Fruit fly (Drosophila melanogaster): ENCODE measurements around the gene NHP2.

The NHP2 gene

DNA sequence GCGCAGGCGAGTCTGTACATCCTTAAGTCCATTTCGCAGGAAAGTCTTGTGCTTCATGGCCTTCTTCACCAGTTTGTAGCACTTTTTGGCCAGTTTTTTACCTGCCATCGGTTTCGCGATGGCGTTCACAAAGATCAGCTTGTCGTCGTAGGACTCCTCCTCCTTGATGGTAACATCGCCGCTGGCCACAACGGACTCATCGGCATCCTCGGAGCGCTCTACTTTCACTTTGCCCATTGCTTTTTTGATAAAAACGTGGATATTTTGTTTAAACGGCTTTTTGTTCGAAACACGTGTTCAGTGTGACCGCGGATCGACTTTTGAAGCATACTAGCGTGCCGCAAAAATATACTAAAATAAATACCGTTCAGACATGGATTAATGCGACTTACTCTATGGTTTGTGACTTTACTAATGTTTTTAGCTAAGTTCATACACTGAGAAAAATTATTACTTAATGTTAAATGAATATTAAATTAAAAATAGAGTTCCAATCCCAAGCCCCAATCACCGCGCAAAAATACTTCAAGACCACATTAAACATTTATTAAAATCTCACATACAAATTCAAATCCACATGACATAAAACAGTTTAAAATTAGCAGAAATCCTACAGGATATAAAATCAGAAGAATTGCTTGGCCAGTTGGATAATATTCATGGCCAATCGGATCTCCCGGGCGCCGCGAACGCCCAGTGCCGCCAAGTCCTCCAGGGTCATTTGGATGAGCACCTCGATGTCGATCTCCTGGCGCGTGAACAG, at the start of gene NHP2:
TSS of gene NHP2 (minus strand) at position 315 of the 763 bp plus-strand sequence.
- peak; percentile 79 for TF ChIP-seq chm (GFP tag; IDR thresholded peaks at IDR 0.05)
- no peak for TF ChIP-seq CG16813 (GFP tag; IDR thresholded peaks at IDR 0.05; ENCODE audit: partially characterized antibody)
- peak; percentile 79 for TF ChIP-seq tgo (GFP tag; IDR thresholded peaks at IDR 0.05)
- peak; percentile 89 for TF ChIP-seq Lhr (GFP tag; optimal IDR thresholded peaks at IDR 0.05)
- TF ChIP-seq Bdp1 (GFP tag; optimal IDR thresholded peaks at IDR 0.05) = peak; percentile 53
- TF ChIP-seq B-H1 (GFP tag; IDR thresholded peaks at IDR 0.05) = peak; percentile 72
- TF ChIP-seq Doc2 (GFP tag; IDR thresholded peaks at IDR 0.05) = no peak
- TF ChIP-seq oc (tag; optimal IDR thresholded peaks at IDR 0.05) = no peak
- peak; percentile 76; the same call in 1 of the 2 replicates for TF ChIP-seq wdn (GFP tag; IDR thresholded peaks at IDR 0.05)
- TF ChIP-seq tx (GFP tag; optimal IDR thresholded peaks at IDR 0.05) = peak; percentile 16
- no peak for TF ChIP-seq HmgD (GFP tag; optimal IDR thresholded peaks at IDR 0.05)
- TF ChIP-seq CG7963 (GFP tag; IDR thresholded peaks at IDR 0.05; ENCODE audit: partially characterized antibody) = no peak
- peak; percentile 79 for TF ChIP-seq CG32767 (GFP tag; IDR thresholded peaks at IDR 0.05)
- TF ChIP-seq z (GFP tag; IDR thresholded peaks at IDR 0.05) = peak; percentile 50; the same call in 1 of the 3 replicates
- peak; percentile 83 for TF ChIP-seq CG34422 (GFP tag; IDR thresholded peaks at IDR 0.05)
- peak; percentile 81 for TF ChIP-seq lbe (GFP tag; optimal IDR thresholded peaks at IDR 0.05)
- peak; percentile 68 for TF ChIP-seq sisA (GFP tag; IDR thresholded peaks at IDR 0.05)
- peak; percentile 66 for TF ChIP-seq CG6175 (GFP tag; IDR thresholded peaks at IDR 0.05)
- TF ChIP-seq zen (tag; optimal IDR thresholded peaks at IDR 0.05) = peak; percentile 85
- TF ChIP-seq CG9609 (GFP tag; optimal IDR thresholded peaks at IDR 0.05) = peak; percentile 23
- TF ChIP-seq so (GFP tag; IDR thresholded peaks at IDR 0.05) = peak; percentile 80; the same call in 2 of the 3 replicates
- no peak for TF ChIP-seq CG7271 (tag; optimal IDR thresholded peaks at IDR 0.05)
- TF ChIP-seq zf30C (GFP tag; optimal IDR thresholded peaks at IDR 0.05) = peak; percentile 96
- TF ChIP-seq CG3726 (GFP tag; IDR thresholded peaks at IDR 0.05) = no peak
- TF ChIP-seq CG8359 (GFP tag; optimal IDR thresholded peaks at IDR 0.05; ENCODE audit: borderline replicate concordance) = peak; percentile 47
- TF ChIP-seq CG15514 (GFP tag; optimal IDR thresholded peaks at IDR 0.05) = peak; percentile 82
- peak; percentile 67 for TF ChIP-seq CG2875 (GFP tag; optimal IDR thresholded peaks at IDR 0.05)
- TF ChIP-seq Xbp1 (GFP tag; optimal IDR thresholded peaks at IDR 0.05) = peak; percentile 87
- no peak for TF ChIP-seq CG4404 (GFP tag; IDR thresholded peaks at IDR 0.05)
- TF ChIP-seq CG10654 (GFP tag; optimal IDR thresholded peaks at IDR 0.05) = peak; percentile 77
- TF ChIP-seq ftz-f1 (GFP tag; optimal IDR thresholded peaks at IDR 0.05) = no peak
- TF ChIP-seq pb (GFP tag; optimal IDR thresholded peaks at IDR 0.05) = no peak
- TF ChIP-seq usp (GFP tag; optimal IDR thresholded peaks at IDR 0.05) = no peak
- TF ChIP-seq CG7839 (tag; optimal IDR thresholded peaks at IDR 0.05) = peak; percentile 86
- no peak for TF ChIP-seq Jarid2 (GFP tag; optimal IDR thresholded peaks at IDR 0.05)
- TF ChIP-seq CG2120 (GFP tag; optimal IDR thresholded peaks at IDR 0.05) = peak; percentile 86
- TF ChIP-seq Ravus (GFP tag; IDR thresholded peaks at IDR 0.05) = peak; percentile 29
- peak; percentile 79 for TF ChIP-seq CG4707 (GFP tag; optimal IDR thresholded peaks at IDR 0.05)
- TF ChIP-seq CG1529 (GFP tag; optimal IDR thresholded peaks at IDR 0.05) = no peak
- TF ChIP-seq cas (GFP tag; IDR thresholded peaks at IDR 0.05) = peak; percentile 76
- no peak for TF ChIP-seq CG1832 (GFP tag; optimal IDR thresholded peaks at IDR 0.05)
- no peak for TF ChIP-seq CG15269 (tag; optimal IDR thresholded peaks at IDR 0.05)
- TF ChIP-seq CG3163 (GFP tag; optimal IDR thresholded peaks at IDR 0.05) = no peak
- TF ChIP-seq Med (GFP tag) = peak; percentile 93
- no peak for TF ChIP-seq CG9876 (GFP tag; optimal IDR thresholded peaks at IDR 0.05)
- TF ChIP-seq pnt (GFP tag; optimal IDR thresholded peaks at IDR 0.05) = peak; percentile 25
- TF ChIP-seq Nf-YA (GFP tag; IDR thresholded peaks at IDR 0.05) = no peak; the same call in 1 of the 2 replicates
- no peak for TF ChIP-seq Abd-B (GFP tag; optimal IDR thresholded peaks at IDR 0.05)
- no peak for TF ChIP-seq CG11504 (tag; optimal IDR thresholded peaks at IDR 0.05)
- peak; percentile 62 for TF ChIP-seq CG10462 (GFP tag; optimal IDR thresholded peaks at IDR 0.05)

Data from whole organism, embryonic.